Worm (Caenorhabditis elegans) whole organism, dauer: ENCODE measurements around the gene F53B7.7.

ENCODE experiments used
- unc-62 ChIP-seq: sonication (generic microtip); optimal IDR thresholded peaks from 2 replicates; lab custom pipeline; 2017; ENCODE audit warnings: missing biosample characterization, missing genetic modification reagents, missing genetic modification characterization

F53B7.7 gene

ce11 chrV:11030675-11031074 is 31.8 kb downstream of the F53B7.7 start:
- no peak for TF ChIP-seq unc-62

- no peak for TF ChIP-seq unc-62
Observed at ce11 chrV:11033241-11033640, 34.3 kb downstream of the F53B7.7 start.

- no peak for TF ChIP-seq unc-62
Observed at ce11 chrV:11034748-11035147, 35.9 kb downstream of the F53B7.7 start, which contains the start of gene pptr-2. Gene pptr-2, minus strand, starts transcription at chrV:11034931.

- no peak for TF ChIP-seq unc-62
Observed at ce11 chrV:11039379-11039954, 40.6 kb downstream of the F53B7.7 start, which contains the start of gene pak-2. Gene pak-2, minus strand, starts transcription at chrV:11039429.

ce11 chrV:11040020-11040419 is 41.1 kb downstream of the F53B7.7 start, which contains the start of gene C45B11.9:
Gene C45B11.9, plus strand, starts transcription at chrV:11040320.
- no peak for TF ChIP-seq unc-62

- TF ChIP-seq unc-62: no peak
Observed at ce11 chrV:11040473-11040872, 41.6 kb downstream of the F53B7.7 start, which contains the start of gene C45B11.8. Gene C45B11.8, plus strand, starts transcription at chrV:11040773.

ce11 chrV:11041499-11041898 is 42.6 kb downstream of the F53B7.7 start, which contains the start of gene C45B11.5:
Gene C45B11.5, plus strand, starts transcription at chrV:11041799.
- no peak for TF ChIP-seq unc-62

- TF ChIP-seq unc-62: no peak
Observed at ce11 chrV:11042538-11042937, 43.6 kb downstream of the F53B7.7 start, which contains the start of gene C45B11.2. Gene C45B11.2, plus strand, starts transcription at chrV:11042710.

- TF ChIP-seq unc-62: no peak
Observed at ce11 chrV:11043767-11044166, 44.9 kb downstream of the F53B7.7 start, which contains the start of gene C45B11.6. Gene C45B11.6, plus strand, starts transcription at chrV:11044067.

- TF ChIP-seq unc-62: no peak
Observed at ce11 chrV:11046730-11047129, 47.8 kb downstream of the F53B7.7 start, which contains the start of gene dhs-18. Gene dhs-18, minus strand, starts transcription at chrV:11046833.

- TF ChIP-seq unc-62: no peak
Observed at ce11 chrV:11048678-11049077, 49.8 kb downstream of the F53B7.7 start, which contains the start of gene srh-74. Gene srh-74, minus strand, starts transcription at chrV:11048778.
